Fruit fly (Drosophila melanogaster) whole organism, adult: Measurements from ENCODE around the gene CG7182.

ENCODE experiments used
- CG14711 ChIP-seq: fragments of 200-800 bp; sonication (Bioruptor generic); optimal IDR thresholded peaks from 2 replicates; lab custom pipeline; 2018; ENCODE audit warnings: missing biosample characterization, mild to moderate bottlenecking, missing genetic modification characterization, moderate library complexity
- CG1620 ChIP-seq: fragments of 200-800 bp; sonication (Bioruptor generic); optimal IDR thresholded peaks from 2 replicates; lab custom pipeline; 2016; ENCODE audit warnings: missing biosample characterization, missing genetic modification characterization
- CG5204 ChIP-seq: fragments of 200-800 bp; sonication (Bioruptor generic); optimal IDR thresholded peaks from 2 replicates; lab custom pipeline; 2016; ENCODE audit warnings: missing biosample characterization, missing genetic modification characterization
- CG7045 ChIP-seq: fragments of 200-800 bp; sonication (Bioruptor generic); optimal IDR thresholded peaks from 2 replicates; lab custom pipeline; 2017; ENCODE audit warnings: missing biosample characterization, mild to moderate bottlenecking, missing genetic modification characterization
- Crg-1 ChIP-seq: fragments of 200-800 bp; sonication (Bioruptor generic); optimal IDR thresholded peaks from 2 replicates; lab custom pipeline; 2016; ENCODE audit warnings: missing biosample characterization, missing genetic modification characterization
- Mnt ChIP-seq: fragments of 200-800 bp; sonication (Bioruptor generic); optimal IDR thresholded peaks from 2 replicates; lab custom pipeline; 2016; ENCODE audit warnings: missing biosample characterization, mild to moderate bottlenecking, missing genetic modification characterization
- cnc ChIP-seq, 2 experiments: fragments of >200 bp; optimal IDR thresholded peaks; 2 replicates each; lab custom pipeline; 2017
- ovo ChIP-seq: fragments of 200-800 bp; sonication (Bioruptor generic); optimal IDR thresholded peaks from 2 replicates; lab custom pipeline; 2016; ENCODE audit warnings: missing biosample characterization, missing genetic modification characterization
- tj ChIP-seq: fragments of 200-800 bp; sonication (Bioruptor generic); optimal IDR thresholded peaks from 3 replicates; lab custom pipeline; 2017; ENCODE audit warnings: missing biosample characterization, mild to moderate bottlenecking, missing genetic modification characterization, moderate library complexity
- toe ChIP-seq: fragments of 200-800 bp; sonication (Bioruptor generic); optimal IDR thresholded peaks from 2 replicates; lab custom pipeline; 2016; ENCODE audit warnings: missing biosample characterization, missing genetic modification characterization

DNA sequence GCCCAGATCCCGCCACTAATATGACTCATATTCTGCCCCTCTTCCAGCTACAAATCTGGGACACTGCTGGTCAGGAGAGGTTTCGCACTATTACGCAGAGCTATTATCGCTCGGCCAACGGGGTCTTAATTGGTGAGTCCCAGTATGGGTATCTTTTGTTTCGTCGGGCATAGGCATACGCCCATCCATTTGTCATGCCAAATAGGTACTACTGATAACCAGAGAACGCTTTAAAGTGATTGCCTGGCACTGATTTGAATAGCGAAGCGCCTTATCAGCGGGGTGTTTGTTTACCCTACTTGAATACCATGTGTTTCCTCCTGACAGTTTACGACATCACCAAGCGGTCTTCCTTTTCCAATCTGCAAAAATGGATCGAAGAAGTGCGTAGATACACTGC is 48.7 kb downstream of the CG7182 start:
- no peak for TF ChIP-seq ovo
- no peak for TF ChIP-seq tj (GFP tag; lab: Kevin White, UChicago)
- no peak for TF ChIP-seq Crg-1 (GFP tag; lab: Kevin White, UChicago)
- no peak for TF ChIP-seq CG5204 (GFP tag; lab: Kevin White, UChicago)
- no peak for TF ChIP-seq CG14711 (tag; lab: Kevin White, UChicago)
- TF ChIP-seq CG1620 (GFP tag; lab: Kevin White, UChicago), result no peak
- TF ChIP-seq Mnt (GFP tag; lab: Kevin White, UChicago), result peak; percentile 68
- TF ChIP-seq toe (GFP tag; lab: Kevin White, UChicago), result no peak
- TF ChIP-seq CG7045 (GFP tag; lab: Kevin White, UChicago), result no peak
- no peak for TF ChIP-seq cnc (optimal IDR thresholded peaks at IDR 0.05; lab: Kevin White, UChicago)
